Worm (Caenorhabditis elegans) whole organism, L3 larva: ENCODE data around the gene C50E10.2.

Experiments used
- R02D3.7 ChIP-seq: fragments of 150-350 bp; optimal IDR thresholded peaks from 2 replicates; lab custom pipeline; 2014; ENCODE audit warnings: missing biosample characterization, missing genetic modification characterization
- ZK546.5 ChIP-seq: sonication (generic microtip); optimal IDR thresholded peaks from 2 replicates; lab custom pipeline; 2017; ENCODE audit warnings: missing biosample characterization, missing genetic modification characterization
- aly-2 ChIP-seq: fragments of 150-350 bp; optimal IDR thresholded peaks from 2 replicates; lab custom pipeline; 2014; ENCODE audit warnings: missing biosample characterization, missing genetic modification characterization
- ama-1 ChIP-seq: fragments of 150-350 bp; optimal IDR thresholded peaks from 2 replicates; lab custom pipeline; 2018
- ceh-16 ChIP-seq: sonication (generic microtip); optimal IDR thresholded peaks from 2 replicates; lab custom pipeline; 2017; ENCODE audit warnings: missing biosample characterization, missing genetic modification characterization
- ceh-28 ChIP-seq: fragments of 150-350 bp; optimal IDR thresholded peaks from 2 replicates; lab custom pipeline; 2014; ENCODE audit warnings: missing biosample characterization, missing genetic modification reagents, missing genetic modification characterization
- ceh-82 ChIP-seq: fragments of 150-350 bp; optimal IDR thresholded peaks from 2 replicates; lab custom pipeline; 2014; ENCODE audit warnings: missing biosample characterization, missing genetic modification characterization
- ceh-9 ChIP-seq: sonication (generic microtip); optimal IDR thresholded peaks from 2 replicates; lab custom pipeline; 2018; ENCODE audit warnings: missing biosample characterization, missing genetic modification characterization
- daf-12 ChIP-seq: fragments of 150-350 bp; optimal IDR thresholded peaks from 2 replicates; lab custom pipeline; 2014; ENCODE audit warnings: missing biosample characterization, missing genetic modification reagents, missing genetic modification characterization
- egl-27 ChIP-seq: sonication (generic microtip); optimal IDR thresholded peaks from 4 replicates; lab custom pipeline; 2017; ENCODE audit warnings: missing biosample characterization, missing genetic modification reagents, missing genetic modification characterization
- elt-1 ChIP-seq: fragments of 150-350 bp; optimal IDR thresholded peaks from 2 replicates; lab custom pipeline; 2014; ENCODE audit warnings: missing biosample characterization, missing genetic modification characterization
- elt-2 ChIP-seq: sonication (generic microtip); optimal IDR thresholded peaks from 2 replicates; lab custom pipeline; 2016; ENCODE audit warnings: missing genetic modification reagents, mild to moderate bottlenecking, missing genetic modification characterization, missing compliant biosample characterization
- elt-3 ChIP-seq, 3 experiments: fragments of 150-350 bp in 1 of 3; sonication (generic microtip) in 2 of 3; optimal IDR thresholded peaks; 2 replicates in 2 of 3; 4 replicates in 1 of 3; lab custom pipeline; 2014 to 2017; ENCODE audit warnings: missing biosample characterization in 3 of 3, missing genetic modification characterization in 3 of 3
- eor-1 ChIP-seq, 2 experiments: fragments of 150-350 bp; optimal IDR thresholded peaks; 2 replicates each; lab custom pipeline; 2014 to 2018; ENCODE audit warnings: missing biosample characterization in 2 of 2, missing genetic modification characterization in 2 of 2
- fkh-10 ChIP-seq: sonication (generic microtip); optimal IDR thresholded peaks from 2 replicates; lab custom pipeline; 2017; ENCODE audit warnings: missing biosample characterization, missing genetic modification reagents, missing genetic modification characterization
- fkh-2 ChIP-seq: fragments of 150-350 bp; optimal IDR thresholded peaks from 2 replicates; lab custom pipeline; 2014; ENCODE audit warnings: missing biosample characterization, missing genetic modification reagents, missing genetic modification characterization
- hmg-11 ChIP-seq: sonication (generic microtip); optimal IDR thresholded peaks from 2 replicates; lab custom pipeline; 2016; ENCODE audit warnings: missing genetic modification characterization, missing compliant biosample characterization
- lin-15B ChIP-seq: fragments of 150-350 bp; optimal IDR thresholded peaks from 2 replicates; lab custom pipeline; 2014; ENCODE audit warnings: missing biosample characterization, missing genetic modification characterization
- lin-39 ChIP-seq: fragments of 150-350 bp; optimal IDR thresholded peaks from 2 replicates; lab custom pipeline; 2018; ENCODE audit warnings: missing biosample characterization, missing genetic modification reagents, missing genetic modification characterization
- mdl-1 ChIP-seq: fragments of 150-350 bp; optimal IDR thresholded peaks from 2 replicates; lab custom pipeline; 2014; ENCODE audit warnings: missing biosample characterization, missing genetic modification characterization
- mml-1 ChIP-seq: fragments of 150-350 bp; sonication (generic microtip); optimal IDR thresholded peaks from 3 replicates; lab custom pipeline; 2014; ENCODE audit warnings: missing biosample characterization, missing genetic modification characterization
- nfya-1 ChIP-seq: sonication (generic microtip); optimal IDR thresholded peaks from 2 replicates; lab custom pipeline; 2017; ENCODE audit warnings: missing genetic modification characterization, mild to moderate bottlenecking, missing compliant biosample characterization, antibody characterized with exemption, moderate library complexity; ENCODE audit not compliant: insufficient read depth
- nhr-11 ChIP-seq: fragments of 150-350 bp; optimal IDR thresholded peaks from 2 replicates; lab custom pipeline; 2014; ENCODE audit warnings: missing biosample characterization, missing genetic modification characterization
- nhr-12 ChIP-seq: fragments of 150-350 bp; optimal IDR thresholded peaks from 2 replicates; lab custom pipeline; 2014; ENCODE audit warnings: missing biosample characterization, missing genetic modification characterization
- nhr-23 ChIP-seq: fragments of 150-350 bp; optimal IDR thresholded peaks from 2 replicates; lab custom pipeline; 2014; ENCODE audit warnings: missing biosample characterization, missing genetic modification reagents, missing genetic modification characterization
- nhr-25 ChIP-seq: sonication (generic microtip); optimal IDR thresholded peaks from 2 replicates; lab custom pipeline; 2017; ENCODE audit warnings: missing biosample characterization, missing genetic modification characterization
- nhr-28 ChIP-seq: fragments of 150-350 bp; optimal IDR thresholded peaks from 2 replicates; lab custom pipeline; 2014; ENCODE audit warnings: missing biosample characterization, missing genetic modification characterization
- nhr-43 ChIP-seq: sonication (generic microtip); optimal IDR thresholded peaks from 2 replicates; lab custom pipeline; 2016; ENCODE audit warnings: mild to moderate bottlenecking, missing genetic modification characterization, missing compliant biosample characterization; ENCODE audit not compliant: poor library complexity, severe bottlenecking
- nhr-67 ChIP-seq: fragments of 150-350 bp; optimal IDR thresholded peaks from 2 replicates; lab custom pipeline; 2014; ENCODE audit warnings: missing biosample characterization, missing genetic modification characterization
- nhr-77 ChIP-seq: fragments of 150-350 bp; optimal IDR thresholded peaks from 2 replicates; lab custom pipeline; 2014; ENCODE audit warnings: missing biosample characterization, missing genetic modification characterization
- pha-4 ChIP-seq: fragments of 150-350 bp; optimal IDR thresholded peaks from 2 replicates; lab custom pipeline; 2014; ENCODE audit warnings: missing biosample characterization, missing genetic modification reagents, missing genetic modification characterization
- pqm-1 ChIP-seq: fragments of 150-350 bp; optimal IDR thresholded peaks from 2 replicates; lab custom pipeline; 2017; ENCODE audit warnings: missing biosample characterization, missing genetic modification characterization, inconsistent platforms
- sea-2 ChIP-seq: fragments of 150-350 bp; sonication (generic microtip); optimal IDR thresholded peaks from 4 replicates; lab custom pipeline; 2014; ENCODE audit warnings: missing biosample characterization, missing genetic modification reagents, missing genetic modification characterization
- skn-1 ChIP-seq: fragments of 150-350 bp; optimal IDR thresholded peaks from 2 replicates; lab custom pipeline; 2014; ENCODE audit warnings: missing biosample characterization, missing genetic modification characterization
- snpc-4 ChIP-seq: fragments of 150-350 bp; optimal IDR thresholded peaks from 2 replicates; lab custom pipeline; 2014; ENCODE audit warnings: missing biosample characterization, missing genetic modification characterization
- unc-39 ChIP-seq: sonication (generic microtip); optimal IDR thresholded peaks from 4 replicates; lab custom pipeline; 2017; ENCODE audit warnings: missing biosample characterization, missing genetic modification characterization
- unc-62 ChIP-seq: fragments of 150-350 bp; sonication (generic microtip); optimal IDR thresholded peaks from 4 replicates; lab custom pipeline; 2014; ENCODE audit warnings: missing biosample characterization, missing genetic modification reagents, missing genetic modification characterization
- ztf-11 ChIP-seq: fragments of 150-350 bp; optimal IDR thresholded peaks from 2 replicates; lab custom pipeline; 2014; ENCODE audit warnings: missing biosample characterization, missing genetic modification characterization
- ztf-4 ChIP-seq: fragments of 150-350 bp; optimal IDR thresholded peaks from 2 replicates; lab custom pipeline; 2014; ENCODE audit warnings: missing biosample characterization, missing genetic modification characterization

Gene C50E10.2

ce11 chrII:12284045-12284444 is 25.5 kb downstream of the C50E10.2 start:
- TF ChIP-seq nhr-25 (no peak), ceh-16 (tag; lab: Kevin White, UChicago) (no peak), snpc-4 (tag; lab: Kevin White, UChicago) (no peak), unc-39 (tag; lab: Kevin White, UChicago) (no peak), nhr-11 (tag; lab: Kevin White, UChicago) (no peak), fkh-2 (tag; lab: Kevin White, UChicago) (no peak), ztf-4 (tag; lab: Kevin White, UChicago) (no peak), aly-2 (tag; lab: Kevin White, UChicago) (no peak), skn-1 (tag; lab: Kevin White, UChicago) (no peak), ceh-28 (tag; lab: Kevin White, UChicago) (no peak), lin-39 (tag; lab: Kevin White, UChicago) (no peak), fkh-10 (no peak), ZK546.5 (tag; lab: Kevin White, UChicago) (no peak), hmg-11 (tag; lab: Kevin White, UChicago) (no peak), daf-12 (tag; lab: Kevin White, UChicago) (no peak), ztf-11 (tag; lab: Kevin White, UChicago) (no peak), nhr-67 (no peak), nhr-12 (no peak), unc-62 (no peak)
- TF ChIP-seq, all 47 proteins: peak for 0

ce11 chrII:12280360-12280759 is 29.2 kb downstream of the C50E10.2 start, which contains the start of gene ife-5:
Gene ife-5, plus strand, starts transcription at chrII:12280660.
- TF ChIP-seq fkh-10 (no peak), ZK546.5 (tag; lab: Kevin White, UChicago) (no peak), snpc-4 (tag; lab: Kevin White, UChicago) (no peak), ceh-16 (tag; lab: Kevin White, UChicago) (no peak), lin-15B (tag; lab: Kevin White, UChicago) (no peak), nhr-28 (tag; lab: Kevin White, UChicago) (no peak), ceh-82 (no peak), nhr-77 (no peak), nhr-12 (no peak), elt-2 (tag; lab: Kevin White, UChicago) (no peak), eor-1 (tag; optimal IDR thresholded peaks at IDR 0.05; lab: Kevin White, UChicago) (no peak), nhr-11 (tag; lab: Kevin White, UChicago) (no peak), nhr-43 (no peak), nfya-1 (tag; lab: Kevin White, UChicago) (no peak), nhr-25 (no peak), elt-3 (tag; optimal IDR thresholded peaks at IDR 0.05; lab: Kevin White, UChicago) (no peak), elt-1 (tag; lab: Kevin White, UChicago) (no peak), ama-1 (no peak), ceh-9 (no peak)

- TF ChIP-seq hmg-11 (tag; lab: Kevin White, UChicago) = peak; percentile 51
- no peak for TF ChIP-seq pqm-1 (tag; lab: Kevin White, UChicago)
- TF ChIP-seq pha-4 (tag; lab: Kevin White, UChicago) = peak; percentile 7
- no peak for TF ChIP-seq sea-2 (GFP tag; lab: Kevin White, UChicago)
- no peak for TF ChIP-seq mdl-1 (tag; lab: Kevin White, UChicago)
- no peak for TF ChIP-seq R02D3.7
These were observed 30.3 kb downstream of the C50E10.2 start, which contains the start of the genes tric-1B.2 and Y57A10A.29 for ce11 chrII:12279259-12279658. Gene tric-1B.2, minus strand, starts transcription at chrII:12279387. Gene Y57A10A.29, plus strand, starts transcription at chrII:12279561.

ce11 chrII:12278602-12279001 is 30.9 kb downstream of the C50E10.2 start:
- TF ChIP-seq ceh-28 (tag; lab: Kevin White, UChicago) (no peak), nhr-43 (no peak), ceh-16 (tag; lab: Kevin White, UChicago) (no peak), nhr-67 (no peak), ceh-9 (no peak), daf-12 (tag; lab: Kevin White, UChicago) (no peak), egl-27 (tag; lab: Kevin White, UChicago) (no peak), unc-62 (no peak), nhr-77 (no peak), nhr-23 (tag; lab: Kevin White, UChicago) (no peak), lin-39 (tag; lab: Kevin White, UChicago) (no peak), mml-1 (tag; lab: Kevin White, UChicago) (no peak), sea-2 (GFP tag; lab: Kevin White, UChicago) (no peak), nhr-12 (no peak), unc-39 (tag; lab: Kevin White, UChicago) (no peak), R02D3.7 (no peak), ztf-11 (tag; lab: Kevin White, UChicago) (no peak)
- TF ChIP-seq, all 47 proteins: peak for 0
